Worm (Caenorhabditis elegans) whole organism, young adult: ENCODE data around the gene Y41C4A.18.

Experiments used
- B0336.3 ChIP-seq: fragments of 200-800 bp; sonication (Bioruptor generic); IDR thresholded peaks from 2 replicates; pipeline ENCODE4 v1.3.6; 2022; ENCODE audit warnings: missing genetic modification characterization, missing compliant biosample characterization
- C06A6.2 ChIP-seq: fragments of 200-800 bp; sonication (Bioruptor generic); conservative IDR thresholded peaks from 2 replicates; pipeline ENCODE4 v1.3.6; 2022; ENCODE audit warnings: missing genetic modification characterization, missing compliant biosample characterization
- F37B4.10 ChIP-seq: fragments of 200-800 bp; sonication (Bioruptor generic); IDR thresholded peaks from 2 replicates; pipeline ENCODE4 v1.3.6; 2022; ENCODE audit warnings: missing genetic modification characterization, missing compliant biosample characterization
- K12H6.12 ChIP-seq: fragments of 200-800 bp; sonication (Bioruptor generic); optimal IDR thresholded peaks from 2 replicates; lab custom pipeline; 2018; ENCODE audit warnings: mild to moderate bottlenecking, missing genetic modification characterization, missing compliant biosample characterization
- Y53F4B.3 ChIP-seq: fragments of 200-800 bp; sonication (Bioruptor generic); IDR thresholded peaks from 2 replicates; pipeline ENCODE4 v1.3.6; 2022; ENCODE audit warnings: missing genetic modification reagents, missing genetic modification characterization, missing compliant biosample characterization
- Y56A3A.18 ChIP-seq: fragments of 200-800 bp; sonication (Bioruptor generic); IDR thresholded peaks from 2 replicates; pipeline ENCODE4 v1.3.6; 2022; ENCODE audit warnings: missing genetic modification reagents, missing genetic modification characterization, missing compliant biosample characterization
- Y95B8A.8 ChIP-seq: fragments of 200-800 bp; sonication (Bioruptor generic); IDR thresholded peaks from 2 replicates; pipeline ENCODE4 v1.3.6; 2022; ENCODE audit warnings: missing genetic modification reagents, missing genetic modification characterization, missing compliant biosample characterization
- akir-1 ChIP-seq: fragments of 200-800 bp; sonication (Bioruptor generic); optimal IDR thresholded peaks from 2 replicates; lab custom pipeline; 2018; ENCODE audit warnings: mild to moderate bottlenecking, missing genetic modification characterization, moderate library complexity, missing compliant biosample characterization
- ama-1 ChIP-seq, 3 experiments: fragments of 150-350 bp in 1 of 3; sonication (generic microtip) in 2 of 3; optimal IDR thresholded peaks; 2 replicates each; lab custom pipeline; 2014 to 2018; ENCODE audit warnings: missing biosample characterization in 2 of 3, missing genetic modification characterization in 2 of 3, missing genetic modification reagents in 2 of 3
- cebp-2 ChIP-seq: fragments of 200-800 bp; sonication (Bioruptor generic); IDR thresholded peaks from 2 replicates; pipeline ENCODE4 v1.3.6; 2022; ENCODE audit warnings: missing genetic modification characterization, missing compliant biosample characterization
- ceh-100 ChIP-seq: fragments of 200-800 bp; sonication (Bioruptor generic); IDR thresholded peaks from 2 replicates; pipeline ENCODE4 v1.3.6; 2022; ENCODE audit warnings: missing genetic modification reagents, missing genetic modification characterization, missing compliant biosample characterization
- ceh-58 ChIP-seq: fragments of 200-800 bp; sonication (Bioruptor generic); IDR thresholded peaks from 2 replicates; pipeline ENCODE4 v1.3.6; 2022; ENCODE audit warnings: missing genetic modification characterization, missing compliant biosample characterization
- ceh-79 ChIP-seq: sonication (generic microtip); optimal IDR thresholded peaks from 2 replicates; lab custom pipeline; 2017; ENCODE audit warnings: mild to moderate bottlenecking, missing genetic modification characterization, missing compliant biosample characterization
- egrh-3 ChIP-seq: fragments of 200-800 bp; sonication (Bioruptor generic); IDR thresholded peaks from 2 replicates; pipeline ENCODE4 v1.3.6; 2022; ENCODE audit warnings: missing genetic modification reagents, missing genetic modification characterization, missing compliant biosample characterization
- fkh-3 ChIP-seq: sonication (generic microtip); optimal IDR thresholded peaks from 2 replicates; lab custom pipeline; 2016; ENCODE audit warnings: mild to moderate bottlenecking, missing genetic modification characterization, missing compliant biosample characterization
- hlh-12 ChIP-seq: sonication (generic microtip); optimal IDR thresholded peaks from 2 replicates; lab custom pipeline; 2016; ENCODE audit warnings: missing genetic modification characterization, missing compliant biosample characterization
- mcd-1 ChIP-seq: fragments of 200-800 bp; sonication (Bioruptor generic); IDR thresholded peaks from 2 replicates; pipeline ENCODE4 v1.3.6; 2022; ENCODE audit warnings: missing genetic modification reagents, missing genetic modification characterization, missing compliant biosample characterization
- nfya-2 ChIP-seq: fragments of 200-800 bp; sonication (Bioruptor generic); IDR thresholded peaks from 2 replicates; pipeline ENCODE4 v1.3.6; 2022; ENCODE audit warnings: missing genetic modification reagents, missing genetic modification characterization, missing compliant biosample characterization
- nfyb-1 ChIP-seq: fragments of 200-800 bp; sonication (Bioruptor generic); IDR thresholded peaks from 2 replicates; pipeline ENCODE4 v1.3.6; 2022; ENCODE audit warnings: missing genetic modification reagents, missing genetic modification characterization, missing compliant biosample characterization
- nhr-90 ChIP-seq: sonication (generic microtip); optimal IDR thresholded peaks from 2 replicates; lab custom pipeline; 2016; ENCODE audit warnings: missing genotype, mild to moderate bottlenecking, missing genetic modification characterization, missing compliant biosample characterization
- rcor-1 ChIP-seq: fragments of 200-800 bp; sonication (Bioruptor generic); IDR thresholded peaks from 2 replicates; pipeline ENCODE4 v1.3.6; 2022; ENCODE audit warnings: missing genetic modification reagents, missing genetic modification characterization, missing compliant biosample characterization
- rec-8 ChIP-seq, 2 experiments: sonication (generic microtip); optimal IDR thresholded peaks; 2 replicates each; lab custom pipeline; 2016; ENCODE audit warnings: mild to moderate bottlenecking in 2 of 2, missing genetic modification characterization in 2 of 2, missing genetic modification reagents in 2 of 2, missing genotype in 2 of 2, missing biosample characterization in 1 of 2, missing compliant biosample characterization in 1 of 2, moderate library complexity in 1 of 2
- rpc-1 ChIP-seq, 2 experiments: fragments of 150-350 bp in 1 of 2; sonication (generic microtip) in 1 of 2; optimal IDR thresholded peaks; 2 replicates each; lab custom pipeline; 2014 to 2018; ENCODE audit warnings: missing biosample characterization in 1 of 2, missing genetic modification characterization in 1 of 2, missing genetic modification reagents in 1 of 2, missing genotype in 1 of 2
- sdz-38 ChIP-seq: sonication (generic microtip); optimal IDR thresholded peaks from 2 replicates; lab custom pipeline; 2016; ENCODE audit warnings: missing genotype, missing genetic modification characterization, missing compliant biosample characterization
- sea-2 ChIP-seq: fragments of 200-800 bp; sonication (Bioruptor generic); IDR thresholded peaks from 2 replicates; pipeline ENCODE4 v1.3.6; 2022; ENCODE audit warnings: missing genetic modification characterization, missing compliant biosample characterization
- somi-1 ChIP-seq: fragments of 200-800 bp; sonication (Bioruptor generic); optimal IDR thresholded peaks from 2 replicates; lab custom pipeline; 2018; ENCODE audit warnings: mild to moderate bottlenecking, missing genetic modification characterization, missing compliant biosample characterization
- tbx-9 ChIP-seq: sonication (generic microtip); optimal IDR thresholded peaks from 2 replicates; lab custom pipeline; 2016; ENCODE audit warnings: borderline replicate concordance, missing genetic modification characterization, inconsistent platforms, missing compliant biosample characterization
- unc-130 ChIP-seq: sonication (generic microtip); optimal IDR thresholded peaks from 2 replicates; lab custom pipeline; 2016; ENCODE audit warnings: missing genetic modification reagents, missing genetic modification characterization, missing compliant biosample characterization
- unc-62 ChIP-seq: fragments of 150-350 bp; optimal IDR thresholded peaks from 2 replicates; lab custom pipeline; 2014; ENCODE audit warnings: missing biosample characterization, missing genetic modification reagents, missing genetic modification characterization
- xnd-1 ChIP-seq: sonication (generic microtip); optimal IDR thresholded peaks from 2 replicates; lab custom pipeline; 2016; ENCODE audit warnings: missing genotype, missing genetic modification reagents, missing genetic modification characterization, missing compliant biosample characterization
- zfh-2 ChIP-seq: fragments of 200-800 bp; sonication (Bioruptor generic); conservative IDR thresholded peaks from 2 replicates; pipeline ENCODE4 v1.3.6; 2022; ENCODE audit warnings: missing genetic modification reagents, missing genetic modification characterization, missing compliant biosample characterization
- ztf-26 ChIP-seq: sonication (generic microtip); optimal IDR thresholded peaks from 2 replicates; lab custom pipeline; 2017; ENCODE audit warnings: missing genetic modification characterization, missing compliant biosample characterization
- ztf-28 ChIP-seq: fragments of 200-800 bp; sonication (Bioruptor generic); IDR thresholded peaks from 2 replicates; pipeline ENCODE4 v1.3.6; 2022; ENCODE audit warnings: missing genetic modification reagents, missing genetic modification characterization, missing compliant biosample characterization

Gene Y41C4A.18

DNA sequence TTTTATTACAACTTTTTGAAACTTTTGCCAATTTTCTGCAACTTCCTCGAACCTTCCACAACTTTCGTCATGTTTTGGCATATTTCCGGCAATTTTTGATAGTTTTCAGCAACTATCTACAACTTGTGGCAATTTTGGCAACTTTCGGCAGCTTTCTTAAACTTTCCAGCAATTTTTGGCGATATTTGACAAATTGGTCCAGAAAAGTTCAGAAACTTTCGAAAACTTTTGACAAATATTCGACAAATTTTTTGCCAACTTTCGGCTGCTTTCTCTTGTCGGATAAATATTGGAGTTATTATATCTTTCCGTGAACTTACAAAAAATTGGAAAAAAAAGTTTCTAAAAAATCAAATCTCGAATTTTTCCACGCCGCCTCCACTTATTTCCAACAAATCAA is at the start of gene Y41C4A.18:
Y41C4A.18 (plus strand) TSS at position 301 of the 400 bp plus-strand sequence.
- TF ChIP-seq unc-130 (GFP tag; lab: Kevin White, UChicago), result no peak
- TF ChIP-seq B0336.3 (GFP tag; lab: Robert Waterston, UW), result no peak
- TF ChIP-seq tbx-9 (tag; lab: Kevin White, UChicago), result no peak
- TF ChIP-seq Y56A3A.18 (GFP tag; lab: Robert Waterston, UW), result no peak
- no peak for TF ChIP-seq F37B4.10
- TF ChIP-seq ama-1 (optimal IDR thresholded peaks at IDR 0.05; lab: Kevin White, UChicago), result no peak
- no peak for TF ChIP-seq ama-1 (GFP tag; optimal IDR thresholded peaks at IDR 0.05; lab: Kevin White, UChicago)
- no peak for TF ChIP-seq rec-8 (tag; optimal IDR thresholded peaks at IDR 0.05; lab: Kevin White, UChicago)
- TF ChIP-seq rpc-1 (optimal IDR thresholded peaks at IDR 0.05; lab: Kevin White, UChicago), result no peak
- TF ChIP-seq rpc-1 (tag; optimal IDR thresholded peaks at IDR 0.05; lab: Kevin White, UChicago), result no peak
- no peak for TF ChIP-seq rcor-1 (GFP tag; lab: Robert Waterston, UW)
- no peak for TF ChIP-seq nhr-90
- TF ChIP-seq Y95B8A.8 (GFP tag; lab: Robert Waterston, UW), result no peak
- no peak for TF ChIP-seq xnd-1 (tag; lab: Kevin White, UChicago)
- no peak for TF ChIP-seq somi-1
- TF ChIP-seq hlh-12 (tag; lab: Kevin White, UChicago), result no peak
- TF ChIP-seq akir-1 (GFP tag; lab: Kevin White, UChicago), result no peak
- TF ChIP-seq sea-2, result no peak
- no peak for TF ChIP-seq nfya-2 (GFP tag; lab: Robert Waterston, UW)
- TF ChIP-seq fkh-3, result no peak
- TF ChIP-seq ceh-100 (GFP tag; lab: Robert Waterston, UW), result no peak
- no peak for TF ChIP-seq ceh-58 (GFP tag; lab: Robert Waterston, UW)
- TF ChIP-seq, all 124 proteins: peak for 0

DNA sequence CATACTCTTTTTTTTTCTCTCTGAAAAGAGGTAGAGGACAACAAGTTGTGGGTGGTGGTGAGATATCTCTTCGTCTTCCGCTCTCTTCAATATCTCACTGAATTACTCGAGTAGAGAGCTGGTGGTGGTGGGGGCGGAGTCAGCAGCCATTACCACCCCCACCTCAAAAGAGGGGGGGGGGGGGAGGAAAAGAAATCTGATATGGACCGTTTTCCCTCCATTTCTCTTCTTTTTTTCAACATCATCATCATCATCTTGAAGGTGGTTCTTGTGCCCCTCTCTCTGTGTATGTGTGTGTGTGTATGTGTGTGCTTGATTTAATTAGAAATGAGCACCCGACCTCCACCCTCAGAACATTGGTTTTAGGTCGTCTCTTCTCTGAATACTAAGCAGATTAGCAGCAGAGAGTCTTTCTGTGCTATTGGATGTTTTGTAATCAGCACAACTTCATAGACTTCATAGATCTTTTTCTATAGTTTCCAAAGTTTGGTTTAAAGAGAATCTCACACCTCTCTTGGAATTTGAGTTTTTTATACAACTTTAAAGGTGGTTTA is 48.9 kb upstream of the Y41C4A.18 start:
- TF ChIP-seq K12H6.12 (tag; lab: Kevin White, UChicago) (peak; percentile 16), C06A6.2 (no peak), ztf-26 (tag; lab: Kevin White, UChicago) (no peak), mcd-1 (0 out of 2 replicates have a peak, but pooled peaks have one; percentile 12), zfh-2 (GFP tag; lab: Robert Waterston, UW) (peak; percentile 74)
- TF ChIP-seq, all 124 proteins: peak for 3

DNA sequence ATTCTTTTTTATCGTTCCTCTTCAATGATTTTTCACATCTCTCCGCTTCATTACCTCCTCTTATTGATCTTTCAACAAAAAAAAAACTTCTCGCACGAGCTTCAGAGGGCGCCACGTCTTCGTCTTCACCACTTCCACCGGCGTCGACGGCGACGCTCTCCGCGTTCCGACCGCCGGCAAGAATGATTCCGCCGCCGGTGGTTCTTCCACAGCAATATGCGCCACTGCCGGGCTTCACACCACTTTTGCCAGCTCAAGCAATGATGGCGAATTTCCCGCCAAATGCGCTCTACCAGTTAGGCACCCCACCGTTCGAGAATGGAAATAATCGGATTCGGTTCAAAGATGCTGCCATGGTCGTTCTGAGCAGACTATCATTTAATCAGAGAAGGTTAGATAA is 47.4 kb upstream of the Y41C4A.18 start:
- no peak for TF ChIP-seq sdz-38 (tag; lab: Kevin White, UChicago)
- peak; percentile 66; the same call in 1 of the 2 replicates for TF ChIP-seq egrh-3
- TF ChIP-seq zfh-2 (GFP tag; lab: Robert Waterston, UW), result peak; percentile 83
- 0 out of 2 replicates have a peak, but pooled peaks have one; percentile 30 for TF ChIP-seq nfyb-1
- TF ChIP-seq Y53F4B.3, result no peak
- TF ChIP-seq mcd-1, result 0 out of 2 replicates have a peak, but pooled peaks have one; percentile 6
- TF ChIP-seq, all 124 proteins: peak for 4

DNA sequence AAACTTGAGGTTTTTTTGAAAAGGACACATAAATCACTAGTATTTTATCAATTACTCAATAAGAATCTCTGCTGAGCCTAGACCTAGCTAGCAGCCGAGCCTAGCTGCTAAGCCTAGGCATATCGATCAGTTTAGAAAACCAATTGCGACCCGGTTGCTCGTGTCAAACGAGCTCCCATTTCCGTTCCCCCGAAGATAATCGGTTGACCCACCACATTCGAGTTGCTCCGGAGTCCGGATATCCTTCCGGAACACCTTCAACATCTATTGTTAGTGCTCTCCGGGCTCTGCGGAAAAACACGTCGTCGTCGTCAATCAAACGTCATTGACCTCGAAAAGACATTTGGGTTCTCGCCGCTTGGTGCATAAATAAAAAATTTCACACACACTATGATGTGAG is 46.6 kb upstream of the Y41C4A.18 start:
- TF ChIP-seq nfyb-1 (0 out of 2 replicates have a peak, but pooled peaks have one; percentile 39), cebp-2 (GFP tag; lab: Robert Waterston, UW) (0 out of 2 replicates have a peak, but pooled peaks have one; percentile 38), ztf-28 (GFP tag; lab: Robert Waterston, UW) (no peak), unc-62 (GFP tag; lab: Kevin White, UChicago) (no peak), ceh-79 (tag; lab: Kevin White, UChicago) (no peak)
